Fruit fly (Drosophila melanogaster) whole organism, adult: ENCODE data around the gene CG9518.

Source experiments
- CG11617 ChIP-seq: fragments of 200-800 bp; sonication (Bioruptor generic); optimal IDR thresholded peaks from 2 replicates; lab custom pipeline; 2017; ENCODE audit warnings: mild to moderate bottlenecking, missing biosample characterization, missing genetic modification reagents, missing genetic modification characterization
- CG12768 ChIP-seq: fragments of 200-800 bp; sonication (Bioruptor generic); optimal IDR thresholded peaks from 2 replicates; lab custom pipeline; 2017; ENCODE audit warnings: missing biosample characterization, missing genetic modification characterization, mild to moderate bottlenecking, moderate library complexity, missing genetic modification reagents
- CG14711 ChIP-seq: fragments of 200-800 bp; sonication (Bioruptor generic); optimal IDR thresholded peaks from 2 replicates; lab custom pipeline; 2018; ENCODE audit warnings: missing biosample characterization, mild to moderate bottlenecking, missing genetic modification characterization, moderate library complexity
- CG1620 ChIP-seq: fragments of 200-800 bp; sonication (Bioruptor generic); optimal IDR thresholded peaks from 2 replicates; lab custom pipeline; 2016; ENCODE audit warnings: missing biosample characterization, missing genetic modification characterization
- CG33017 ChIP-seq: fragments of 200-800 bp; sonication (Bioruptor generic); optimal IDR thresholded peaks from 2 replicates; lab custom pipeline; 2018; ENCODE audit warnings: missing biosample characterization, mild to moderate bottlenecking, missing genetic modification characterization, moderate library complexity
- CG5204 ChIP-seq: fragments of 200-800 bp; sonication (Bioruptor generic); optimal IDR thresholded peaks from 2 replicates; lab custom pipeline; 2016; ENCODE audit warnings: missing biosample characterization, missing genetic modification characterization
- CG7045 ChIP-seq: fragments of 200-800 bp; sonication (Bioruptor generic); optimal IDR thresholded peaks from 2 replicates; lab custom pipeline; 2017; ENCODE audit warnings: missing biosample characterization, mild to moderate bottlenecking, missing genetic modification characterization
- CG7101 ChIP-seq: fragments of 200-800 bp; sonication (Bioruptor generic); optimal IDR thresholded peaks from 2 replicates; lab custom pipeline; 2018; ENCODE audit warnings: missing biosample characterization, mild to moderate bottlenecking, missing genetic modification characterization, moderate library complexity
- Clk ChIP-seq: fragments of 200-800 bp; sonication (Bioruptor generic); optimal IDR thresholded peaks from 2 replicates; lab custom pipeline; 2017; ENCODE audit warnings: missing biosample characterization, missing genetic modification characterization
- Crg-1 ChIP-seq: fragments of 200-800 bp; sonication (Bioruptor generic); optimal IDR thresholded peaks from 2 replicates; lab custom pipeline; 2016; ENCODE audit warnings: missing biosample characterization, missing genetic modification characterization
- Hr96 ChIP-seq: fragments of 200-800 bp; sonication (Bioruptor generic); optimal IDR thresholded peaks from 2 replicates; lab custom pipeline; 2016; ENCODE audit warnings: missing biosample characterization, missing genetic modification characterization
- Mnt ChIP-seq: fragments of 200-800 bp; sonication (Bioruptor generic); optimal IDR thresholded peaks from 2 replicates; lab custom pipeline; 2016; ENCODE audit warnings: missing biosample characterization, mild to moderate bottlenecking, missing genetic modification characterization
- bab1 ChIP-seq: fragments of 200-800 bp; sonication (Bioruptor generic); optimal IDR thresholded peaks from 3 replicates; lab custom pipeline; 2019; ENCODE audit warnings: missing biosample characterization, mild to moderate bottlenecking, missing genetic modification characterization, moderate library complexity
- cic ChIP-seq: fragments of 200-800 bp; sonication (Bioruptor generic); optimal IDR thresholded peaks from 2 replicates; lab custom pipeline; 2017; ENCODE audit warnings: missing biosample characterization, mild to moderate bottlenecking, missing genetic modification characterization, moderate library complexity
- cnc ChIP-seq, 2 experiments: fragments of >200 bp; optimal IDR thresholded peaks; 2 replicates each; lab custom pipeline; 2017
- kay ChIP-seq: fragments of 200-800 bp; sonication (Bioruptor generic); peaks from one replicate; lab custom pipeline; 2016; ENCODE audit warnings: missing biosample characterization, missing genetic modification characterization, borderline replicate concordance
- ovo ChIP-seq: fragments of 200-800 bp; sonication (Bioruptor generic); optimal IDR thresholded peaks from 2 replicates; lab custom pipeline; 2016; ENCODE audit warnings: missing biosample characterization, missing genetic modification characterization
- pad ChIP-seq: fragments of 200-800 bp; sonication (Bioruptor generic); optimal IDR thresholded peaks from 3 replicates; lab custom pipeline; 2017; ENCODE audit warnings: missing biosample characterization, missing genetic modification characterization, mild to moderate bottlenecking, moderate library complexity, missing genetic modification reagents
- tj ChIP-seq: fragments of 200-800 bp; sonication (Bioruptor generic); optimal IDR thresholded peaks from 3 replicates; lab custom pipeline; 2017; ENCODE audit warnings: missing biosample characterization, mild to moderate bottlenecking, missing genetic modification characterization, moderate library complexity
- toe ChIP-seq: fragments of 200-800 bp; sonication (Bioruptor generic); optimal IDR thresholded peaks from 2 replicates; lab custom pipeline; 2016; ENCODE audit warnings: missing biosample characterization, missing genetic modification characterization

The CG9518 gene

DNA sequence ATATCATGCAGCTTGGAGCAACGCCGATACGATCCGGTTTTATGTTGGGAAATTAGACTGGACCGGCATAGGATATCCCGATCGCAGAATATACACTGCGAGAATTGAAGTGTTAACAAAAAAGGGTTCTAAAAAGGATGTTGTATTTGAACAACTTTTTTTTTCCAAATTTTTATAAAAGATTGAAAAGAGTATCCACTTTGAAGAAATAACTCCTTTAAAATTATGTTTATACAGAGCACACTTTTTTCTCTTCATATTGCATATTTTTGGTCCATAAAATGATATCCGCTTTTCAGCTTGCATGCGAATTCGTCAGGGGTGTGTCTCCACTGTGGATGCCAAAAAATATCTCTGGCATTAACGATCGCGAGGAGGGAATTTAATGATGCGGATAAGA, 21.3 kb upstream of the CG9518 start:
- TF ChIP-seq cnc (optimal IDR thresholded peaks at IDR 0.05; lab: Kevin White, UChicago): no peak
- TF ChIP-seq kay: no peak
- no peak for TF ChIP-seq Crg-1 (GFP tag; lab: Kevin White, UChicago)
- no peak for TF ChIP-seq CG5204 (GFP tag; lab: Kevin White, UChicago)
- no peak for TF ChIP-seq CG11617 (GFP tag; lab: Kevin White, UChicago)
- no peak for TF ChIP-seq CG33017 (tag; lab: Kevin White, UChicago)
- no peak for TF ChIP-seq tj (GFP tag; lab: Kevin White, UChicago)
- no peak for TF ChIP-seq Hr96 (GFP tag; lab: Kevin White, UChicago)

DNA sequence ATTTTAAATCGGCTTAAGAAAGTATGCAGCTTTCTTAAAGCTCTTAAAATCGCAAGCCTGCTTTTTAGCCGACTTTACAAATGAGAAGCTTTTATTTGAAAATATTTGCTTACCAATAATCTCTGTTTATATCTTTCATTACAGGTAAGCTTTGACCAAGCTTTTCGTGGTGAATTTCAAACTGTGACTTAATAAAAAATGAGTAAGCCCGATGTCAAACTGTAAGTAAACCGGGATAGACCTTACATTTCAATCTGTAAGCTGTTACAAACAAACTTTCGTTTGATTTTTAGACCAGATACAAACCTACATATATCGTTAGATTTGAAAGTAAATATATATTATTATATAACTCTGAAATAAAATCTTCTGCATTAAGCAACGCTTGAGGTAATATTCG, 14.6 kb upstream of the CG9518 start:
- TF ChIP-seq CG7101: no peak
- no peak for TF ChIP-seq toe (GFP tag; lab: Kevin White, UChicago)
- TF ChIP-seq bab1 (GFP tag; lab: Kevin White, UChicago): no peak
- no peak for TF ChIP-seq ovo (GFP tag; lab: Kevin White, UChicago)
- TF ChIP-seq CG12768 (GFP tag; lab: Kevin White, UChicago): no peak
- TF ChIP-seq tj (GFP tag; lab: Kevin White, UChicago): no peak
- peak; percentile 8 for TF ChIP-seq kay

DNA sequence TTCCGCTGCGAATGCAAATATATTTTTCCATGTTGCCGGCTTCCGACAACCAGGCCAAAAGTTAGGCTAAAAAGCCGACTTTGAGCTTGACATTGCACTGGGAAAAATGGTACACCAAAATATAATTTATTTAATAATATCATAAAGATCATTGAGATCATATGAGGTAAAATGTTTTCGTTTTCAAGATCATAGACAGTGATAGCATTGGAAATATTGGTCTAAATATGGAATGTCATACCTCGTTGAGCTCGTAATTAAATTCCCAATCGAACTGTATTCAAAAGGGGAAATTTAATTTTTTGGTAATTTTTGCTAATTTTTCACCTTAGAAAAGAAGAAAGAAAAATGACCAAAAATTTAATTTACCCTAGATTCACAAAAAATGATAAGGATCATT, 13.0 kb upstream of the CG9518 start:
- no peak for TF ChIP-seq kay
- no peak for TF ChIP-seq CG33017 (tag; lab: Kevin White, UChicago)
- TF ChIP-seq Crg-1 (GFP tag; lab: Kevin White, UChicago): no peak
- no peak for TF ChIP-seq toe (GFP tag; lab: Kevin White, UChicago)
- TF ChIP-seq CG11617 (GFP tag; lab: Kevin White, UChicago): no peak
- TF ChIP-seq Hr96 (GFP tag; lab: Kevin White, UChicago): no peak
- TF ChIP-seq cnc (optimal IDR thresholded peaks at IDR 0.05; lab: Kevin White, UChicago): no peak
- no peak for TF ChIP-seq Mnt (GFP tag; lab: Kevin White, UChicago)
- no peak for TF ChIP-seq Clk
- TF ChIP-seq CG12768 (GFP tag; lab: Kevin White, UChicago): no peak
- no peak for TF ChIP-seq CG7045
- no peak for TF ChIP-seq pad (GFP tag; lab: Kevin White, UChicago)

DNA sequence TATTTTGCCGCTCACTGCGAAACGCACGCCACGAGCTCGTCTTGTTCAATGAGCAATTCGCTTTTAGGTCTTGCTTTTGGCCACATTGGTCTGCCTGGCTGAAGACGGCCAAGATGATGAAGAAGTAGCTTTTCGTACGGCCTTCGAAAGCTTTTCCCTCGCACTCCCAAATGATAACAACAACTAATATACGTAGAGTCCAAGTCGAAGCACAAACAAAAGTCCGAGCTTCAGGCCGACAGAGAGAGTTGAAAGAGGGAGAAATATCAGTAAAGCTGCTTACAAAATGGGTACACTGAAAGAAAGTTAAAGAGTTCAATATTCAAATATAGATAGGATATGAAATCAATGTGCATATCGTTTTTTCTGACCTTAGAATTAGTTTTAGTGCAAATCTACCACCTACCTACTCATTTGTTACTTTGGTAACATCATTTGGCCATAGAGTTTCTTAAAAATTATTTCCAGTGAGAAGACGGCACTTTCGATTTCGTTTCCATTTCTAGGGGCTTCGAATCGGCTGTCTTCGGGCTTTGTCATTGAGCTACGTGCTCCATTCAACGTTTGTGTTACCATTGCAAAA, 11.6 kb upstream of the CG9518 start, which contains the start of the genes CG45064 and CG45065:
TSS of gene CG45064 (minus strand) at position 51 of the 583 bp plus-strand sequence.
TSS of gene CG45065 (minus strand) at position 51 of the 583 bp plus-strand sequence.
- TF ChIP-seq bab1 (GFP tag; lab: Kevin White, UChicago) (peak; percentile 54), Hr96 (GFP tag; lab: Kevin White, UChicago) (no peak), CG7101 (peak; percentile 3)

DNA sequence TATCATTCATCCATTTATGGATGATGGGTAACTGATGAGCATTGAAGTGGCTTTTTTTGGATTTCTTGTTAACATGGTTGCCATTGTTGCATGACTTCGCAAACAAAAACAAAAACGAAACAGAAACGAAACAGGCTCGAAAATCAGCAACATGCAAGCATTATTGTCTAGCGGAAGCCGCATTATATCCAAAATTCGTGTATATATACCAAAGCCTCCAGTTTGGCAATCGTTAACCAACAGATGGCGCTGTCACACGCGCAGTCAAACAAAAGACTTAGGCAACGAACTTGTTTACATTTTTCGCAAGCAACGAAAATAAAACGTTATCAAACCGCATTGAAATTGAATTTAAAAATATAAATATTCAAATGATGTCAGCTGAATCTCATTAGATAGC, 7.9 kb upstream of the CG9518 start:
- TF ChIP-seq cnc (optimal IDR thresholded peaks at IDR 0.05; lab: Kevin White, UChicago) (no peak), Crg-1 (GFP tag; lab: Kevin White, UChicago) (no peak), ovo (GFP tag; lab: Kevin White, UChicago) (no peak), CG1620 (GFP tag; lab: Kevin White, UChicago) (no peak), CG7045 (no peak), tj (GFP tag; lab: Kevin White, UChicago) (no peak), toe (GFP tag; lab: Kevin White, UChicago) (no peak), cic (GFP tag; lab: Kevin White, UChicago) (no peak), CG33017 (tag; lab: Kevin White, UChicago) (no peak), CG11617 (GFP tag; lab: Kevin White, UChicago) (no peak), kay (no peak), Clk (no peak), CG12768 (GFP tag; lab: Kevin White, UChicago) (no peak), CG14711 (tag; lab: Kevin White, UChicago) (no peak), Mnt (GFP tag; lab: Kevin White, UChicago) (no peak), CG7101 (no peak), bab1 (GFP tag; lab: Kevin White, UChicago) (no peak), CG5204 (GFP tag; lab: Kevin White, UChicago) (no peak), Hr96 (GFP tag; lab: Kevin White, UChicago) (no peak)

DNA sequence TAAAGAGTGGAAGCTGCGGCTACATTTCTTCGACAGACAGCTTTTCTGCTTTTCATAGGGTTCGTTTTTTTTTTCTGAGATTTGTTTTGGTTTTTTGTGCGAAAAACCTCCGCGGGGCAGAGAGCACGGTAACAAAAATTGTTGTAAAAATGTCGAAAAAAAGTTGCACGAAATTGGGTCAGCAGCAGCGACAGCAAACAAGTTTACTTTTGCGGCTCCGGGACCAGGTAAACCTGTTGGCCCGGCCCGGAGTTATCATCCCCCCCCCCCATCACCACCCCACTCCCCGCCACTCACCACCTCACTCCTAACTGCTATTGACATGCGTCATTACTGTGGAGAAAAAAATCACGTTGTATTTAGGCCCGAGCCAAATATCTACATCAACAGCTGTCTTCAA, 2.6 kb downstream of the CG9518 start:
- TF ChIP-seq CG5204 (GFP tag; lab: Kevin White, UChicago): no peak
- no peak for TF ChIP-seq ovo (GFP tag; lab: Kevin White, UChicago)
- no peak for TF ChIP-seq CG1620 (GFP tag; lab: Kevin White, UChicago)
- no peak for TF ChIP-seq Crg-1 (GFP tag; lab: Kevin White, UChicago)
- no peak for TF ChIP-seq toe (GFP tag; lab: Kevin White, UChicago)
- TF ChIP-seq Hr96 (GFP tag; lab: Kevin White, UChicago): no peak
- no peak for TF ChIP-seq cnc (optimal IDR thresholded peaks at IDR 0.05; lab: Kevin White, UChicago)
- no peak for TF ChIP-seq CG7045
- no peak for TF ChIP-seq Mnt (GFP tag; lab: Kevin White, UChicago)
- no peak for TF ChIP-seq CG7101
- no peak for TF ChIP-seq CG12768 (GFP tag; lab: Kevin White, UChicago)
- TF ChIP-seq bab1 (GFP tag; lab: Kevin White, UChicago): no peak

DNA sequence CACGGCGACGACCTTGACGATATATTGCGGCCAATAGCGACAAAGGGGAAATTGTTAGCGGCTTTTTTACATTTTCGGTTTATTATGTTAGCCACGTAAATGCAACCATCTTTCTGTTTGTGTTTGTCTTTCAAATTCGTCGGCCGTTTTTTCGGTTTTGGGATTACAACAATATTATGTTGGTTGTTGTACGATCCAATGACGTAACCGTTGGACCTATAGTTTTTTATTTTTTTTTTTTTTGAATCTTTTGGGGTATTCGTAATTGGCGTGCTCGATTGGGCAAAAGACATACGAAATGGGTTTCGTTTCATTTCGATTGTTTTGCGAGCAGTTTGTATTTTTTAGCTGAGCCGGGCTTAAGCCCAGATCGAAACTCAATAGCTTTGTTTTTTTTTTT, 4.1 kb downstream of the CG9518 start:
- TF ChIP-seq cnc (optimal IDR thresholded peaks at IDR 0.05; lab: Kevin White, UChicago) (no peak), bab1 (GFP tag; lab: Kevin White, UChicago) (no peak), kay (no peak), CG7101 (no peak), CG12768 (GFP tag; lab: Kevin White, UChicago) (no peak), CG1620 (GFP tag; lab: Kevin White, UChicago) (no peak), Clk (no peak), Mnt (GFP tag; lab: Kevin White, UChicago) (no peak), CG5204 (GFP tag; lab: Kevin White, UChicago) (no peak), CG14711 (tag; lab: Kevin White, UChicago) (no peak), cic (GFP tag; lab: Kevin White, UChicago) (no peak), Hr96 (GFP tag; lab: Kevin White, UChicago) (no peak), ovo (GFP tag; lab: Kevin White, UChicago) (no peak), Crg-1 (GFP tag; lab: Kevin White, UChicago) (no peak), CG11617 (GFP tag; lab: Kevin White, UChicago) (no peak), CG7045 (no peak), toe (GFP tag; lab: Kevin White, UChicago) (no peak), pad (GFP tag; lab: Kevin White, UChicago) (no peak)
